Fruit fly (Drosophila melanogaster) whole organism, embryonic: ENCODE data around the gene CG42728.

Source experiments
- ATbp ChIP-seq: fragments of 200-800 bp; sonication (Bioruptor generic); optimal IDR thresholded peaks from 2 replicates; lab custom pipeline; 2017; ENCODE audit warnings: missing biosample characterization, mild to moderate bottlenecking, missing genetic modification characterization, missing genetic modification reagents
- Aef1 ChIP-seq: fragments of 200-800 bp; sonication (Bioruptor generic); IDR thresholded peaks from 3 replicates; pipeline ENCODE4 v1.3.6; 2022; ENCODE audit warnings: missing biosample characterization, missing genetic modification characterization
- Awh ChIP-seq: fragments of 200-800 bp; sonication (Bioruptor generic); IDR thresholded peaks from 2 replicates; pipeline ENCODE4, ENCODE4 v1.3.6; 2022; ENCODE audit warnings: missing biosample characterization, missing genetic modification characterization
- Bteb2 ChIP-seq: fragments of 200-800 bp; sonication (Bioruptor generic); optimal IDR thresholded peaks from 2 replicates; lab custom pipeline; 2016; ENCODE audit warnings: missing biosample characterization, missing genetic modification characterization
- CG11504 ChIP-seq: fragments of 200-800 bp; sonication (Bioruptor generic); optimal IDR thresholded peaks from 3 replicates; lab custom pipeline; 2019; ENCODE audit warnings: missing biosample characterization, mild to moderate bottlenecking, missing genetic modification characterization, moderate library complexity
- CG13775 ChIP-seq: fragments of 200-800 bp; sonication (Bioruptor generic); optimal IDR thresholded peaks from 3 replicates; lab custom pipeline; 2017; ENCODE audit warnings: missing biosample characterization, mild to moderate bottlenecking, missing genetic modification characterization
- CG15601 ChIP-seq: fragments of 200-800 bp; sonication (Bioruptor generic); optimal IDR thresholded peaks from 3 replicates; lab custom pipeline; 2019; ENCODE audit warnings: missing biosample characterization, mild to moderate bottlenecking, missing genetic modification characterization, moderate library complexity
- CG17186 ChIP-seq: fragments of 200-800 bp; sonication (Bioruptor generic); optimal IDR thresholded peaks from 3 replicates; lab custom pipeline; 2017; ENCODE audit warnings: missing biosample characterization, missing genetic modification reagents, missing genetic modification characterization
- CG17802 ChIP-seq: fragments of 200-800 bp; sonication (Bioruptor generic); optimal IDR thresholded peaks from 2 replicates; lab custom pipeline; 2018; ENCODE audit warnings: missing biosample characterization, mild to moderate bottlenecking, missing genetic modification characterization, moderate library complexity
- CG18476 ChIP-seq: fragments of 200-800 bp; sonication (Bioruptor generic); optimal IDR thresholded peaks from 2 replicates; lab custom pipeline; 2016; ENCODE audit warnings: missing biosample characterization, mild to moderate bottlenecking, missing genetic modification characterization
- CG18599 ChIP-seq: fragments of 200-800 bp; sonication (Bioruptor generic); optimal IDR thresholded peaks from 3 replicates; lab custom pipeline; 2017; ENCODE audit warnings: missing biosample characterization, missing genetic modification characterization, mild to moderate bottlenecking, moderate library complexity, missing genetic modification reagents
- CG18764 ChIP-seq: fragments of 200-800 bp; sonication (Bioruptor generic); optimal IDR thresholded peaks from 3 replicates; lab custom pipeline; 2016; ENCODE audit warnings: missing biosample characterization, missing genetic modification characterization
- CG2678 ChIP-seq: fragments of 200-800 bp; sonication (Bioruptor generic); optimal IDR thresholded peaks from 3 replicates; lab custom pipeline; 2019; ENCODE audit warnings: missing biosample characterization, mild to moderate bottlenecking, missing genetic modification characterization, moderate library complexity
- CG2712 ChIP-seq: fragments of 200-800 bp; optimal IDR thresholded peaks from 3 replicates; lab custom pipeline; 2019; ENCODE audit warnings: missing biosample characterization, mild to moderate bottlenecking, missing genetic modification characterization, moderate library complexity
- CG3163 ChIP-seq: fragments of 200-800 bp; sonication (Bioruptor generic); optimal IDR thresholded peaks from 3 replicates; lab custom pipeline; 2016; ENCODE audit warnings: missing biosample characterization, missing genetic modification characterization
- CG3726 ChIP-seq: fragments of 200-800 bp; sonication (Bioruptor generic); IDR thresholded peaks from 3 replicates; pipeline ENCODE4, ENCODE4 v1.3.6; 2022; ENCODE audit warnings: missing biosample characterization, missing genetic modification characterization
- CG4328 ChIP-seq: fragments of 200-800 bp; sonication (Bioruptor generic); optimal IDR thresholded peaks from 3 replicates; lab custom pipeline; 2017; ENCODE audit warnings: missing biosample characterization, missing genetic modification reagents, missing genetic modification characterization
- CG4424 ChIP-seq: fragments of 200-800 bp; sonication (Bioruptor generic); optimal IDR thresholded peaks from 3 replicates; lab custom pipeline; 2016; ENCODE audit warnings: missing biosample characterization, missing genetic modification characterization
- CG4820 ChIP-seq: fragments of 200-800 bp; sonication (Bioruptor generic); optimal IDR thresholded peaks from 3 replicates; lab custom pipeline; 2016; ENCODE audit warnings: missing biosample characterization, missing genetic modification characterization
- CG4854 ChIP-seq: fragments of 200-800 bp; sonication (Bioruptor generic); optimal IDR thresholded peaks from 2 replicates; lab custom pipeline; 2016; ENCODE audit warnings: missing biosample characterization, missing genetic modification characterization, inconsistent platforms
- CG5245 ChIP-seq: fragments of 200-800 bp; sonication (Bioruptor generic); optimal IDR thresholded peaks from 3 replicates; lab custom pipeline; 2016; ENCODE audit warnings: missing biosample characterization, missing genetic modification characterization
- CG6254 ChIP-seq: fragments of 200-800 bp; sonication (Bioruptor generic); optimal IDR thresholded peaks from 3 replicates; lab custom pipeline; 2017; ENCODE audit warnings: mild to moderate bottlenecking, missing biosample characterization, missing genetic modification reagents, missing genetic modification characterization
- CG6683 ChIP-seq: fragments of 200-800 bp; sonication (Bioruptor generic); optimal IDR thresholded peaks from 2 replicates; lab custom pipeline; 2017; ENCODE audit warnings: missing biosample characterization, mild to moderate bottlenecking, missing genetic modification characterization, missing genetic modification reagents
- CG6689 ChIP-seq: fragments of 200-800 bp; sonication (Bioruptor generic); IDR thresholded peaks from 2 replicates; pipeline ENCODE4 v1.3.6; 2022; ENCODE audit warnings: missing biosample characterization, missing genetic modification characterization
- CG8359 ChIP-seq: fragments of 200-800 bp; sonication (Bioruptor generic); optimal IDR thresholded peaks from 2 replicates; lab custom pipeline; 2017; ENCODE audit warnings: missing biosample characterization, mild to moderate bottlenecking, missing genetic modification characterization, borderline replicate concordance
- CG8388 ChIP-seq: fragments of 200-800 bp; sonication (Bioruptor generic); optimal IDR thresholded peaks from 2 replicates; lab custom pipeline; 2019; ENCODE audit warnings: missing biosample characterization, mild to moderate bottlenecking, missing genetic modification characterization, moderate library complexity
- D19A ChIP-seq: fragments of 200-800 bp; optimal IDR thresholded peaks from 3 replicates; lab custom pipeline; 2019; ENCODE audit warnings: missing biosample characterization, mild to moderate bottlenecking, missing genetic modification characterization, moderate library complexity
- ERR ChIP-seq: fragments of 200-800 bp; sonication (Bioruptor generic); optimal IDR thresholded peaks from 2 replicates; lab custom pipeline; 2016; ENCODE audit warnings: missing biosample characterization, missing genetic modification characterization
- Fer1 ChIP-seq: fragments of 200-800 bp; sonication (Bioruptor generic); optimal IDR thresholded peaks from 2 replicates; lab custom pipeline; 2017; ENCODE audit warnings: missing biosample characterization, mild to moderate bottlenecking, missing genetic modification characterization
- Gug ChIP-seq: fragments of 200-800 bp; sonication (Bioruptor generic); IDR thresholded peaks from 4 replicates; pipeline ENCODE4 v1.3.6; 2022; ENCODE audit warnings: missing biosample characterization, missing genetic modification characterization
- H2.0 ChIP-seq: fragments of 200-800 bp; sonication (Bioruptor generic); IDR thresholded peaks from 2 replicates; pipeline ENCODE4 v1.3.6; 2022; ENCODE audit warnings: missing biosample characterization, missing genetic modification characterization
- Hr78 ChIP-seq, 2 experiments: fragments of 200-800 bp in 1 of 2; fragments of >200 bp in 1 of 2; sonication (Bioruptor generic) in 1 of 2; optimal IDR thresholded peaks; 2 replicates each; lab custom pipeline; 2017 to 2019; ENCODE audit warnings: missing biosample characterization in 2 of 2, missing genetic modification characterization in 2 of 2, mild to moderate bottlenecking in 1 of 2, moderate library complexity in 1 of 2
- Lim3 ChIP-seq: fragments of 200-800 bp; sonication (Bioruptor generic); IDR thresholded peaks from 2 replicates; pipeline ENCODE4 v1.3.6; 2022; ENCODE audit warnings: missing biosample characterization, missing genetic modification characterization
- Mad ChIP-seq: fragments of 200-800 bp; sonication (Bioruptor generic); optimal IDR thresholded peaks from 2 replicates; lab custom pipeline; 2016; ENCODE audit warnings: missing biosample characterization, missing genetic modification characterization
- Meics ChIP-seq: fragments of 200-800 bp; sonication (Bioruptor generic); optimal IDR thresholded peaks from 2 replicates; lab custom pipeline; 2017; ENCODE audit warnings: missing biosample characterization, mild to moderate bottlenecking, missing genetic modification characterization
- al ChIP-seq: fragments of 200-800 bp; sonication (Bioruptor generic); IDR thresholded peaks from 2 replicates; pipeline ENCODE4 v1.3.6; 2022; ENCODE audit warnings: missing biosample characterization, missing genetic modification characterization
- aop ChIP-seq: fragments of 200-800 bp; sonication (Bioruptor generic); IDR thresholded peaks from 2 replicates; pipeline ENCODE4 v1.3.6; 2022; ENCODE audit warnings: missing biosample characterization, missing genetic modification characterization
- chinmo ChIP-seq: fragments of 200-800 bp; sonication (Bioruptor generic); IDR thresholded peaks from 4 replicates; pipeline ENCODE4 v1.3.6; 2022; ENCODE audit warnings: missing biosample characterization, missing genetic modification characterization; ENCODE audit not compliant: partially characterized antibody
- dpn ChIP-seq, 2 experiments: fragments of 200-800 bp; sonication (Bioruptor generic); optimal IDR thresholded peaks; 3 replicates each; lab custom pipeline; 2016; ENCODE audit warnings: missing biosample characterization in 2 of 2, missing genetic modification characterization in 2 of 2
- fd96Cb ChIP-seq: fragments of 200-800 bp; sonication (Bioruptor generic); optimal IDR thresholded peaks from 2 replicates; lab custom pipeline; 2018; ENCODE audit warnings: missing biosample characterization, mild to moderate bottlenecking, missing genetic modification characterization, moderate library complexity
- grau ChIP-seq: fragments of 200-800 bp; optimal IDR thresholded peaks from 3 replicates; lab custom pipeline; 2019; ENCODE audit warnings: missing biosample characterization, mild to moderate bottlenecking, missing genetic modification characterization, moderate library complexity
- lmd ChIP-seq: fragments of 200-800 bp; sonication (Bioruptor generic); IDR thresholded peaks from 2 replicates; pipeline ENCODE4 v1.3.6; 2022; ENCODE audit warnings: missing biosample characterization, missing genetic modification characterization
- mam ChIP-seq: fragments of 200-800 bp; sonication (Bioruptor generic); optimal IDR thresholded peaks from 3 replicates; lab custom pipeline; 2016; ENCODE audit warnings: missing biosample characterization, missing genetic modification characterization
- pnt ChIP-seq: fragments of 200-800 bp; sonication (Bioruptor generic); optimal IDR thresholded peaks from 3 replicates; lab custom pipeline; 2016; ENCODE audit warnings: missing biosample characterization, missing genetic modification characterization
- schlank ChIP-seq: fragments of 200-800 bp; sonication (Bioruptor generic); optimal IDR thresholded peaks from 2 replicates; lab custom pipeline; 2018; ENCODE audit warnings: missing biosample characterization, mild to moderate bottlenecking, missing genetic modification characterization
- sens ChIP-seq: fragments of 200-800 bp; sonication (Bioruptor generic); peaks from one replicate; lab custom pipeline; 2016; ENCODE audit warnings: missing biosample characterization, missing genetic modification characterization
- sr ChIP-seq: fragments of 200-800 bp; sonication (Bioruptor generic); IDR thresholded peaks from 3 replicates; pipeline ENCODE4 v1.3.6; 2022; ENCODE audit warnings: missing biosample characterization, missing genetic modification characterization
- twi ChIP-seq: fragments of 200-800 bp; optimal IDR thresholded peaks from 2 replicates; lab custom pipeline; 2019; ENCODE audit warnings: missing biosample characterization, mild to moderate bottlenecking, missing genetic modification characterization, moderate library complexity
- wor ChIP-seq: fragments of 200-800 bp; sonication (Bioruptor generic); IDR thresholded peaks from 2 replicates; pipeline ENCODE4 v1.3.6; 2022; ENCODE audit warnings: missing biosample characterization, missing genetic modification characterization

The CG42728 gene

dm6 chr3L:15493886-15494598, 34.0 kb downstream of the CG42728 start (continued):
- TF ChIP-seq CG4854 (GFP tag; lab: Kevin White, UChicago) = no peak
- TF ChIP-seq CG6689 (GFP tag; lab: Robert Waterston, UW) = 0 out of 2 replicates have a peak, but pooled peaks have one; percentile 9
- 0 out of 2 replicates have a peak, but pooled peaks have one; percentile 24 for TF ChIP-seq al (GFP tag; lab: Robert Waterston, UW)
- TF ChIP-seq ERR = no peak
- peak; percentile 15 for TF ChIP-seq CG15601 (tag; lab: Kevin White, UChicago)
- peak; percentile 41; the same call in 1 of the 2 replicates for TF ChIP-seq lmd (GFP tag; lab: Robert Waterston, UW)
- TF ChIP-seq Lim3 = no peak
- TF ChIP-seq CG5245 (GFP tag; lab: Kevin White, UChicago) = peak; percentile 26
- no peak for TF ChIP-seq CG6683 (GFP tag; lab: Kevin White, UChicago)
- 0 out of 2 replicates have a peak, but pooled peaks have one; percentile 53 for TF ChIP-seq Awh
- TF ChIP-seq aop (GFP tag; lab: Robert Waterston, UW) = no peak
- TF ChIP-seq CG6254 = peak; percentile 8
- peak; percentile 25 for TF ChIP-seq CG2712 (tag; lab: Kevin White, UChicago)
- no peak for TF ChIP-seq Gug (GFP tag; lab: Robert Waterston, UW)
- TF ChIP-seq ATbp (GFP tag; lab: Kevin White, UChicago) = peak; percentile 40
- TF ChIP-seq twi (tag; lab: Kevin White, UChicago) = no peak
- peak; percentile 33 for TF ChIP-seq D19A (tag; lab: Kevin White, UChicago)
- no peak for TF ChIP-seq schlank
- no peak for TF ChIP-seq CG17802
- peak; percentile 50 for TF ChIP-seq CG4820 (GFP tag; lab: Kevin White, UChicago)
- no peak for TF ChIP-seq Mad (GFP tag; lab: Kevin White, UChicago)
- TF ChIP-seq CG13775 (GFP tag; lab: Kevin White, UChicago) = peak; percentile 14
- peak; percentile 13 for TF ChIP-seq CG8359
- TF ChIP-seq CG18764 (GFP tag; lab: Kevin White, UChicago) = peak; percentile 77
- no peak for TF ChIP-seq pnt (GFP tag; lab: Kevin White, UChicago)
- TF ChIP-seq sr (GFP tag; lab: Robert Waterston, UW) = peak; percentile 53; the same call in 2 of the 3 replicates
- no peak for TF ChIP-seq Bteb2
- TF ChIP-seq CG2678 = peak; percentile 43
- TF ChIP-seq CG4424 = peak; percentile 29
- TF ChIP-seq mam = no peak
- TF ChIP-seq CG3726 = no peak
- TF ChIP-seq CG8388 (GFP tag; lab: Kevin White, UChicago) = peak; percentile 21
- TF ChIP-seq CG18599 (GFP tag; lab: Kevin White, UChicago) = peak; percentile 44
- no peak for TF ChIP-seq wor (GFP tag; lab: Robert Waterston, UW)
- peak; percentile 23; the same call in 2 of the 3 replicates for TF ChIP-seq Aef1 (GFP tag; lab: Robert Waterston, UW)
- TF ChIP-seq CG17186 (GFP tag; lab: Kevin White, UChicago) = no peak
- peak; percentile 96 for TF ChIP-seq CG3163 (GFP tag; lab: Kevin White, UChicago)
- peak; percentile 8 for TF ChIP-seq Meics
- TF ChIP-seq Hr78 (GFP tag; optimal IDR thresholded peaks at IDR 0.05; lab: Kevin White, UChicago) = peak in 1 of 2 experiments; percentile 25
- TF ChIP-seq fd96Cb (tag; lab: Kevin White, UChicago) = peak; percentile 56
- peak; percentile 30 for TF ChIP-seq grau (tag; lab: Kevin White, UChicago)
- TF ChIP-seq CG18476 (GFP tag; lab: Kevin White, UChicago) = peak; percentile 8
- no peak for TF ChIP-seq CG4328 (GFP tag; lab: Kevin White, UChicago)
- peak; percentile 28 for TF ChIP-seq Fer1
- peak; percentile 70 for TF ChIP-seq CG11504 (tag; lab: Kevin White, UChicago)
- 0 out of 4 replicates have a peak, but pooled peaks have one; percentile 12 for TF ChIP-seq chinmo (GFP tag; lab: Robert Waterston, UW)
- TF ChIP-seq sens (GFP tag; lab: Kevin White, UChicago) = no peak
- TF ChIP-seq dpn (GFP tag; optimal IDR thresholded peaks at IDR 0.05; lab: Kevin White, UChicago) = no peak
- TF ChIP-seq H2.0 = no peak
